Worm (Caenorhabditis elegans): ENCODE results near the gene Y75B7AL.2.

DNA sequence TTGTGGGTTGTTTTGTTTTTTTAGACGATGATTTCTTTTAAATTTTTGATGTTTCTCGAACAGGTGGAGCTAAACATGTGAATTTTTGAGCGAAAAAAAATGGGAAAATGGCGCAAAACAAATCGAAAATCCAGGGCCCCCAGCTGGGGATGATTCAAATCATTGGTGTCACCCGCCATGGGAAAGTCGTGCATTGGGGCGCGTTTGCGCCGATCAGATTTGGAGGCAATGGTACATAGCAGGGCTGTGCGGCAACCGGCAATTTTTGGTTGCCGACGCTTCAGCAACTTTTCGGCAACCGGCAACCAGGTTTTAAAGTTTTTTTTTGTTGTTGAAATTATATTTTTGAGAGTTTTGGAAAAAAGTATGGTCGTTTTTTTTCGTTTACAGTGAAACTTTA is 32.5 kb upstream of the Y75B7AL.2 start:
- TF ChIP-seq nhr-237 (tag; optimal IDR thresholded peaks at IDR 0.05) = no peak
- TF ChIP-seq hlh-1 (tag; optimal IDR thresholded peaks at IDR 0.05) = no peak
- TF ChIP-seq elt-3 (tag; optimal IDR thresholded peaks at IDR 0.05) = no peak
- no peak for TF ChIP-seq snpc-4 (tag; optimal IDR thresholded peaks at IDR 0.05)

Data from whole organism, mixed stage, embryonic.